Worm (Caenorhabditis elegans) whole organism, midembryonic: Measurements from ENCODE around the gene gex-3.

Experiments
- T22C8.4 ChIP-seq: fragments of 200-800 bp; sonication (Bioruptor generic); IDR thresholded peaks from 2 replicates; pipeline ENCODE4 v1.3.6; 2022; ENCODE audit warnings: missing genetic modification characterization, missing compliant biosample characterization
- ztf-29 ChIP-seq: fragments of 200-800 bp; sonication (Bioruptor generic); IDR thresholded peaks from 2 replicates; pipeline ENCODE4 v1.3.6; 2022; ENCODE audit warnings: missing genetic modification reagents, missing genetic modification characterization, missing compliant biosample characterization

DNA sequence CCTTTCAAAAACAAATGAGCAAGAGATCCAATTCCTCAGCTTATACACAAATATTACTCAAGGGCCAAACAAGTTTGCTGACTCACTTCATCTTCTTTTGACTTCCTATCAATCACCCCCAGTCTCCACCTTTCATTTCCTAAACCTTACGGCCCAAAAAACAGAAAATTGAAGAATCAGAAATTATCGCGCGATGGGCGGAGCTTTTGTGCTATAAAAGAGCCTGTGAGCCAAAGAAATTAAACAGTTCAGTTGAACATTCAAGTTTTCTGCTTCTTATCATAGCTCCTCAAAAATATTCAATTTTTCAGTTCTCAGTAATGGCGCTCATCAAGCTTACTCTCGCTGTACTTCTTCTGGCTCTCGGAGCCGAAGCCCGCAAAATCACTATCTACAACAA lies 24.4 kb upstream of the gex-3 start, which contains the start of gene thn-1:
- no peak for TF ChIP-seq ztf-29
- TF ChIP-seq T22C8.4 (GFP tag; lab: Robert Waterston, UW), result no peak
